Worm (Caenorhabditis elegans) whole organism, L3 larva: ENCODE data around the gene F56H9.6.

Source experiments
- R02D3.7 ChIP-seq: fragments of 150-350 bp; optimal IDR thresholded peaks from 2 replicates; lab custom pipeline; 2014; ENCODE audit warnings: missing biosample characterization, missing genetic modification characterization
- ceh-28 ChIP-seq: fragments of 150-350 bp; optimal IDR thresholded peaks from 2 replicates; lab custom pipeline; 2014; ENCODE audit warnings: missing biosample characterization, missing genetic modification reagents, missing genetic modification characterization
- ceh-9 ChIP-seq: sonication (generic microtip); optimal IDR thresholded peaks from 2 replicates; lab custom pipeline; 2018; ENCODE audit warnings: missing biosample characterization, missing genetic modification characterization
- elt-2 ChIP-seq: sonication (generic microtip); optimal IDR thresholded peaks from 2 replicates; lab custom pipeline; 2016; ENCODE audit warnings: missing genetic modification reagents, mild to moderate bottlenecking, missing genetic modification characterization, missing compliant biosample characterization
- elt-3 ChIP-seq, 3 experiments: fragments of 150-350 bp in 1 of 3; sonication (generic microtip) in 2 of 3; optimal IDR thresholded peaks; 2 replicates in 2 of 3; 4 replicates in 1 of 3; lab custom pipeline; 2014 to 2017; ENCODE audit warnings: missing biosample characterization in 3 of 3, missing genetic modification characterization in 3 of 3
- fkh-10 ChIP-seq: sonication (generic microtip); optimal IDR thresholded peaks from 2 replicates; lab custom pipeline; 2017; ENCODE audit warnings: missing biosample characterization, missing genetic modification reagents, missing genetic modification characterization
- nhr-11 ChIP-seq: fragments of 150-350 bp; optimal IDR thresholded peaks from 2 replicates; lab custom pipeline; 2014; ENCODE audit warnings: missing biosample characterization, missing genetic modification characterization
- nhr-23 ChIP-seq: fragments of 150-350 bp; optimal IDR thresholded peaks from 2 replicates; lab custom pipeline; 2014; ENCODE audit warnings: missing biosample characterization, missing genetic modification reagents, missing genetic modification characterization
- nhr-77 ChIP-seq: fragments of 150-350 bp; optimal IDR thresholded peaks from 2 replicates; lab custom pipeline; 2014; ENCODE audit warnings: missing biosample characterization, missing genetic modification characterization
- pqm-1 ChIP-seq: fragments of 150-350 bp; optimal IDR thresholded peaks from 2 replicates; lab custom pipeline; 2017; ENCODE audit warnings: missing biosample characterization, missing genetic modification characterization, inconsistent platforms
- unc-62 ChIP-seq: fragments of 150-350 bp; sonication (generic microtip); optimal IDR thresholded peaks from 4 replicates; lab custom pipeline; 2014; ENCODE audit warnings: missing biosample characterization, missing genetic modification reagents, missing genetic modification characterization

DNA sequence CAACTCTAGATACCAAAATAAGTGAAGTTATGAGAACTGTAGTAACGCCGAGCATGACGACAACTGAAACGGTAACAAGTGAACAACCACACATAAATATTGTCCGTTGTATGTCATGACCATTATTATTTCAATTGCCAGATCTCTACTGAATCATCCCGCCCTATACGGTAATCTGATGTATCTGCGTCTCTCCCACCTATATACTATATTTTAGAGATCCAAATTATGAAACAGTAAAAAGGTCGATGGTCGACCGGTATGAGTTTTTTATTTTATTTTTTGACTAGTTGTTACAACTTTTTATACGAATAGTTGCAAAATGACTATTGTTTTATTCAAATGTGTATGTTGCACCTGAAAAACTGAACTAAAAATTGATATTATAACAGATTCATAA lies 39.0 kb downstream of the F56H9.6 start, which contains the start of gene ttr-43:
- no peak for TF ChIP-seq R02D3.7 (tag; lab: Kevin White, UChicago)
- no peak for TF ChIP-seq pqm-1 (tag; lab: Kevin White, UChicago)
- no peak for TF ChIP-seq elt-3 (tag; optimal IDR thresholded peaks at IDR 0.05; lab: Kevin White, UChicago)
- TF ChIP-seq ceh-28 (tag; lab: Kevin White, UChicago) = no peak
- TF ChIP-seq nhr-23 = no peak
- no peak for TF ChIP-seq unc-62 (GFP tag; lab: Kevin White, UChicago)
- TF ChIP-seq nhr-11 (tag; lab: Kevin White, UChicago) = no peak
- TF ChIP-seq nhr-77 = no peak
- no peak for TF ChIP-seq elt-2 (tag; lab: Kevin White, UChicago)
- TF ChIP-seq fkh-10 = no peak
- no peak for TF ChIP-seq ceh-9 (tag; lab: Kevin White, UChicago)
